Worm (Caenorhabditis elegans): Measurements from ENCODE around the gene str-25.

str-25 gene

ce11 chrV:16115381-16115780 is at the start of gene str-25:
Gene str-25, plus strand, starts transcription at chrV:16115681.
- no peak for TF ChIP-seq ceh-43 (GFP tag; optimal IDR thresholded peaks at IDR 0.05)

DNA sequence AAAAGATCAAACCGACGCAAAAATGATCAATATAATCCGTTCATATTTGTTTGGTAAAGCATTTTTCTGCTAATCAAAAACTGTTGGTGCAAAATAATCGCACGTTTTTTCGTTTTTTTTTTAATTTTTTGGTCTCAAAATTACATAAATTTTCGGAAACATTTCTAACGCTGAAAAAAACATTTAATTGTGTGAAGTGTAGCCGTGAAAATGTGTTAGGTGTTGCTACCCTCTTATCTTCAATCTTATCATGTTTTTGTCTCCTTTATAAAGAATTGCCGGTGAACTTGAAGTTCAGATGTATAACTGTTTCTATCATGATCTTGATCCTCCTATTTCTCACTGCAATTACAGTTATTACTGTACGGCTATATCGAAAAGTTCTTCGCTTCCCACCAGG is 46.5 kb upstream of the str-25 start, which contains the start of gene cyp-35D1:
Gene cyp-35D1 (plus strand): TSS at position 301 of the 400 bp plus-strand sequence.
- TF ChIP-seq ztf-11 (tag; optimal IDR thresholded peaks at IDR 0.05) (no peak), hlh-1 (tag; optimal IDR thresholded peaks at IDR 0.05) (no peak), lsy-2 (tag; optimal IDR thresholded peaks at IDR 0.05) (no peak), snpc-4 (tag; optimal IDR thresholded peaks at IDR 0.05) (no peak), nhr-76 (tag; optimal IDR thresholded peaks at IDR 0.05) (no peak), M03D4.4 (tag; optimal IDR thresholded peaks at IDR 0.05) (no peak), ham-2 (GFP tag; optimal IDR thresholded peaks at IDR 0.05) (no peak), unc-62 (GFP tag; optimal IDR thresholded peaks at IDR 0.05) (no peak), mls-2 (tag; optimal IDR thresholded peaks at IDR 0.05) (no peak), mep-1 (tag; optimal IDR thresholded peaks at IDR 0.05) (no peak), nhr-28 (tag; optimal IDR thresholded peaks at IDR 0.05) (no peak), drap-1 (GFP tag; optimal IDR thresholded peaks at IDR 0.05) (no peak)

DNA sequence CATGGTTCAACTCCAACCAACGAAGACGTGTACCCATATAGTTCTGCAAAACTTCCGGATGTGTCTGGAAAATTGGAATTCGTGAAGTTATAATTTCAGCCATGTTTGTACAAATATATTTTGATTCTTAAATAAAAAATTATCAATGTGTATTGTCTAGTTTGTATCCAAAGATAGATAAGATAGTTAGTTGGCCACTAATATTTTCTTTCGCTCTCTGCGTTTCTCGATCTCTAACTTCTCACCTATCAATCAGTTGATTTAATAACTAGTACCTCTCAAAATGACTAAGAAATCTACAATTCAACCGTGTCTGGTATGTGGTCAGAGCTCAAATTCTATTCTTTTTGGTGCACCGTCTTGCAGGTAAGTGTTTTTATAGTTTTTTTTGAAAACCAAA is 44.3 kb upstream of the str-25 start, which contains the start of gene nhr-176:
Gene nhr-176 (plus strand): TSS at position 159 of the 400 bp plus-strand sequence.
- no peak for TF ChIP-seq nhr-237 (tag; optimal IDR thresholded peaks at IDR 0.05)
- TF ChIP-seq zip-8 (tag; optimal IDR thresholded peaks at IDR 0.05) = no peak
- no peak for TF ChIP-seq lin-13 (tag; optimal IDR thresholded peaks at IDR 0.05)
- no peak for TF ChIP-seq elt-3 (tag; optimal IDR thresholded peaks at IDR 0.05)

ce11 chrV:16073856-16074255 is 41.6 kb upstream of the str-25 start, which contains the start of gene srj-10:
Gene srj-10, minus strand, starts transcription at chrV:16073956.
- TF ChIP-seq unc-62 (GFP tag; optimal IDR thresholded peaks at IDR 0.05) (no peak), ces-1 (GFP tag; optimal IDR thresholded peaks at IDR 0.05) (no peak), tbx-8 (GFP tag; optimal IDR thresholded peaks at IDR 0.05) (no peak), zip-8 (tag; optimal IDR thresholded peaks at IDR 0.05) (no peak), mep-1 (tag; optimal IDR thresholded peaks at IDR 0.05) (no peak), ztf-11 (tag; optimal IDR thresholded peaks at IDR 0.05) (no peak), cnd-1 (tag; optimal IDR thresholded peaks at IDR 0.05) (no peak), elt-3 (tag; optimal IDR thresholded peaks at IDR 0.05) (no peak), sptf-1 (tag; optimal IDR thresholded peaks at IDR 0.05) (no peak), flh-1 (GFP tag; optimal IDR thresholded peaks at IDR 0.05) (no peak), ham-2 (GFP tag; optimal IDR thresholded peaks at IDR 0.05) (no peak), nhr-237 (tag; optimal IDR thresholded peaks at IDR 0.05) (no peak), lin-13 (tag; optimal IDR thresholded peaks at IDR 0.05) (no peak), elt-1 (tag; optimal IDR thresholded peaks at IDR 0.05; ENCODE audit: borderline replicate concordance, insufficient read depth) (no peak), ceh-83 (GFP tag; optimal IDR thresholded peaks at IDR 0.05) (no peak), sem-2 (GFP tag; optimal IDR thresholded peaks at IDR 0.05) (no peak)

DNA sequence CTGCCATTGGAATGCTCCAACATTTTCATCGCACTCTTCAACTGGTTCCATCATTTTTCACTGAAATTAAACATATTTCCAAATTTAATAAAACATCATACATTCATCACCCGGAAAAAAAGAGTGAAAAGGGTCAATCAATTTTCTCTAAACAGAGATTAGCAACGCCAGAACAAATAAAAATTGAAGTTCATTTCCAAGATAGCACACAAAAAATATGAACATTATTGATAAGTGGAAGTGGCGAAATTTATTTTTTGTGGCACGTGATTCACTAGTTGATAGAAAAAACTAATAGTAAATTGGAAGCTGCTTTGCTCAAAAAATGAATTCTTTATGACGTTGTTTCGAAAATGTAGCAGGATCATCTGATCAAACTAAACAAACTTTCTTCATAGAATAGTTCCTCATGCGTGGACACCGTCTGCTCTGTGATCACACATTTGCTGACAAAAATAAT is 40.2 kb upstream of the str-25 start, which contains the start of the genes F14H3.12 and srj-29:
Gene F14H3.12 (minus strand): TSS at position 74 of the 460 bp plus-strand sequence.
Gene srj-29 (plus strand): TSS at position 410 of the 460 bp plus-strand sequence.
- TF ChIP-seq M03D4.4 (tag; optimal IDR thresholded peaks at IDR 0.05) = no peak
- TF ChIP-seq nhr-237 (tag; optimal IDR thresholded peaks at IDR 0.05) = no peak
- no peak for TF ChIP-seq lin-32 (GFP tag; optimal IDR thresholded peaks at IDR 0.05)
- no peak for TF ChIP-seq sptf-1 (tag; optimal IDR thresholded peaks at IDR 0.05)
- no peak for TF ChIP-seq mls-2 (tag; optimal IDR thresholded peaks at IDR 0.05)
- TF ChIP-seq nhr-28 (tag; optimal IDR thresholded peaks at IDR 0.05) = no peak
- no peak for TF ChIP-seq zip-8 (tag; optimal IDR thresholded peaks at IDR 0.05)
- no peak for TF ChIP-seq nhr-2 (tag; optimal IDR thresholded peaks at IDR 0.05)
- no peak for TF ChIP-seq ceh-43 (GFP tag; optimal IDR thresholded peaks at IDR 0.05)
- TF ChIP-seq nhr-76 (tag; optimal IDR thresholded peaks at IDR 0.05) = no peak
- no peak for TF ChIP-seq unc-39 (tag; optimal IDR thresholded peaks at IDR 0.05)
- TF ChIP-seq ces-1 (GFP tag; optimal IDR thresholded peaks at IDR 0.05) = no peak
- no peak for TF ChIP-seq bed-3 (GFP tag; optimal IDR thresholded peaks at IDR 0.05)
- no peak for TF ChIP-seq cnd-1 (tag; optimal IDR thresholded peaks at IDR 0.05)

DNA sequence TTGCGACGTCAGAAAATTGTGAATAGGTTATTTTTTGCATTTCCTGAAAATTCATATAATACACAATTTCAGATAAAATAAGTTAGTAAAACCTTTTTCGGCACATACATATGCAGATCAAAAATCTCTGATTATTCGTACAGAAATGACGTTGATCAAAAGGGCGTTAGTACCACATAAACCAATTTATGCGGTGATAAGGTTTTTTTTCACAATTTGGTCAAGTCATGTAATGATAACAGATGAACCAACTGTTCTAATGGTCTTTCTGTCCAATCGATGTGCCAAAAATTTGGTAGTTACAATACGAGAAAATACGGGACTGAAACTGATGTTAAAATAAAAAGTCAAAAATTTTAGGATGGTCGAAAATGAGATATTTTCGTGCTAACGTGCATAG is 35.4 kb upstream of the str-25 start:
- TF ChIP-seq lsy-2 (tag; optimal IDR thresholded peaks at IDR 0.05) (no peak), nhr-12 (tag; optimal IDR thresholded peaks at IDR 0.05) (no peak), drap-1 (GFP tag; optimal IDR thresholded peaks at IDR 0.05) (no peak), mab-5 (tag; optimal IDR thresholded peaks at IDR 0.05) (no peak), sem-2 (GFP tag; optimal IDR thresholded peaks at IDR 0.05) (no peak), blmp-1 (tag; optimal IDR thresholded peaks at IDR 0.05) (no peak), elt-3 (tag; optimal IDR thresholded peaks at IDR 0.05) (no peak), flh-1 (GFP tag; optimal IDR thresholded peaks at IDR 0.05) (no peak), ceh-39 (tag; optimal IDR thresholded peaks at IDR 0.05) (no peak), nhr-76 (tag; optimal IDR thresholded peaks at IDR 0.05) (no peak)
